Worm (Caenorhabditis elegans) whole organism, young adult: ENCODE results near the gene C17G1.2.

ENCODE experiments used
- C06A6.2 ChIP-seq: fragments of 200-800 bp; sonication (Bioruptor generic); conservative IDR thresholded peaks from 2 replicates; pipeline ENCODE4 v1.3.6; 2022; ENCODE audit warnings: missing genetic modification characterization, missing compliant biosample characterization
- D2030.7 ChIP-seq: fragments of 200-800 bp; sonication (Bioruptor generic); IDR thresholded peaks from 2 replicates; pipeline ENCODE4 v1.3.6; 2022; ENCODE audit warnings: missing genetic modification reagents, missing genetic modification characterization, missing compliant biosample characterization
- F33H1.4 ChIP-seq: fragments of 200-800 bp; sonication (Bioruptor generic); IDR thresholded peaks from 2 replicates; pipeline ENCODE4 v1.3.6; 2022; ENCODE audit warnings: missing genetic modification reagents, missing genetic modification characterization, missing compliant biosample characterization
- F49E8.2 ChIP-seq: sonication (generic microtip); optimal IDR thresholded peaks from 3 replicates; lab custom pipeline; 2017; ENCODE audit warnings: missing genetic modification characterization, mild to moderate bottlenecking, missing compliant biosample characterization, antibody characterized with exemption, moderate library complexity; ENCODE audit not compliant: insufficient read depth
- Y67H2A.10 ChIP-seq: fragments of 200-800 bp; sonication (Bioruptor generic); conservative IDR thresholded peaks from 2 replicates; pipeline ENCODE4 v1.3.6; 2022; ENCODE audit warnings: missing genetic modification reagents, missing genetic modification characterization, missing compliant biosample characterization
- Y95B8A.8 ChIP-seq: fragments of 200-800 bp; sonication (Bioruptor generic); IDR thresholded peaks from 2 replicates; pipeline ENCODE4 v1.3.6; 2022; ENCODE audit warnings: missing genetic modification reagents, missing genetic modification characterization, missing compliant biosample characterization
- hrde-1 ChIP-seq: sonication (generic microtip); optimal IDR thresholded peaks from 2 replicates; lab custom pipeline; 2016; ENCODE audit warnings: missing genetic modification characterization, mild to moderate bottlenecking, missing compliant biosample characterization, moderate library complexity, missing genotype, missing genetic modification reagents, borderline replicate concordance
- lin-26 ChIP-seq: fragments of 200-800 bp; sonication (Bioruptor generic); IDR thresholded peaks from 2 replicates; pipeline ENCODE4 v1.3.6; 2022; ENCODE audit warnings: missing genetic modification reagents, missing genetic modification characterization, missing compliant biosample characterization
- mes-4 ChIP-seq: sonication (generic microtip); optimal IDR thresholded peaks from 2 replicates; lab custom pipeline; 2016; ENCODE audit warnings: missing genotype, missing genetic modification characterization, missing compliant biosample characterization
- unc-130 ChIP-seq: sonication (generic microtip); optimal IDR thresholded peaks from 2 replicates; lab custom pipeline; 2016; ENCODE audit warnings: missing genetic modification reagents, missing genetic modification characterization, missing compliant biosample characterization
- zim-3 ChIP-seq: sonication (generic microtip); optimal IDR thresholded peaks from 2 replicates; lab custom pipeline; 2017; ENCODE audit warnings: mild to moderate bottlenecking, missing genetic modification characterization, moderate library complexity, missing compliant biosample characterization

DNA sequence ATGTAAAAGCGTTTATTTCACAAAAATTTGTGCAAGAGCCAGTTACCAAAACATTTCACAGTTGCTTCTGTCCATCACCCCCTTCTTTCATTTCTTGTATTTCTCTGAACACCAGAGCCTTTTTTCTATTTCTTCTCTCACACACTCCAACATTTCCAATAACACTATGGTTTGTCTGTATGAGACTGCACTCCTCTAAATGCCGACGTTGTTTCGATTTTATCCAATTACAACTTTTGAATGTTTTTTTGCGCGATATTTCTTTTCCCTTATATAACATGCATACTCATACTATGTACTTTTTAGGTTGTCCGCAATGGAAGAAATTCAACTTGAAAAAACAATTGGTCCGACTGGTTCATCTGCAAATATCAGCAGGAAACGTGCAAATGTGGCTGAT, 15.5 kb upstream of the C17G1.2 start, which contains the start of gene F21G4.5:
- TF ChIP-seq zim-3 (tag; lab: Kevin White, UChicago), result no peak
- TF ChIP-seq D2030.7 (GFP tag; lab: Robert Waterston, UW), result no peak
- no peak for TF ChIP-seq lin-26 (GFP tag; lab: Robert Waterston, UW)
- no peak for TF ChIP-seq hrde-1 (tag; lab: Kevin White, UChicago)
- TF ChIP-seq Y95B8A.8 (GFP tag; lab: Robert Waterston, UW), result no peak
- TF ChIP-seq Y67H2A.10, result no peak
- no peak for TF ChIP-seq F49E8.2 (tag; lab: Kevin White, UChicago)
- TF ChIP-seq C06A6.2 (GFP tag; lab: Robert Waterston, UW), result no peak
- no peak for TF ChIP-seq mes-4
- TF ChIP-seq unc-130 (GFP tag; lab: Kevin White, UChicago), result no peak
- no peak for TF ChIP-seq F33H1.4 (GFP tag; lab: Robert Waterston, UW)
